Fruit fly (Drosophila melanogaster) whole organism, embryonic: ENCODE data around the gene CG2641.
A peak's percentile ranks its signal among the peaks of the same experiment; 100 is the strongest.

Experiments
- BEAF-32 ChIP-seq: fragments of 200-800 bp; sonication (Bioruptor generic); optimal IDR thresholded peaks from 3 replicates; lab custom pipeline; 2017; ENCODE audit warnings: missing biosample characterization, missing genetic modification characterization, mild to moderate bottlenecking, moderate library complexity, missing genetic modification reagents
- Bteb2 ChIP-seq: fragments of 200-800 bp; sonication (Bioruptor generic); optimal IDR thresholded peaks from 2 replicates; lab custom pipeline; 2016; ENCODE audit warnings: missing biosample characterization, missing genetic modification characterization
- CG1024 ChIP-seq: fragments of 200-800 bp; sonication (Bioruptor generic); IDR thresholded peaks from 2 replicates; pipeline ENCODE4 v1.3.6; 2022; ENCODE audit warnings: missing biosample characterization, missing genetic modification characterization
- CG10321 ChIP-seq: fragments of 200-800 bp; sonication (Bioruptor generic); IDR thresholded peaks from 2 replicates; pipeline ENCODE4 v1.3.6; 2022; ENCODE audit warnings: missing biosample characterization, missing genetic modification characterization
- CG10431 ChIP-seq: fragments of 200-800 bp; sonication (Bioruptor generic); optimal IDR thresholded peaks from 3 replicates; lab custom pipeline; 2018; ENCODE audit warnings: missing biosample characterization, mild to moderate bottlenecking, missing genetic modification characterization
- CG11456 ChIP-seq: fragments of 200-800 bp; sonication (Bioruptor generic); IDR thresholded peaks from 3 replicates; pipeline ENCODE4 v1.3.6; 2022; ENCODE audit warnings: missing biosample characterization, missing genetic modification characterization
- CG11560 ChIP-seq: fragments of 200-800 bp; sonication (Bioruptor generic); IDR thresholded peaks from 3 replicates; pipeline ENCODE4 v1.3.6; 2022; ENCODE audit warnings: missing biosample characterization, missing genetic modification characterization
- CG11696 ChIP-seq: fragments of 200-800 bp; sonication (Bioruptor generic); IDR thresholded peaks from 2 replicates; pipeline ENCODE4 v1.3.6; 2022; ENCODE audit warnings: missing biosample characterization, missing genetic modification characterization
- CG13775 ChIP-seq: fragments of 200-800 bp; sonication (Bioruptor generic); optimal IDR thresholded peaks from 3 replicates; lab custom pipeline; 2017; ENCODE audit warnings: missing biosample characterization, mild to moderate bottlenecking, missing genetic modification characterization
- CG17186 ChIP-seq: fragments of 200-800 bp; sonication (Bioruptor generic); optimal IDR thresholded peaks from 3 replicates; lab custom pipeline; 2017; ENCODE audit warnings: missing biosample characterization, missing genetic modification reagents, missing genetic modification characterization
- CG17612 ChIP-seq: fragments of 200-800 bp; sonication (Bioruptor generic); IDR thresholded peaks from 2 replicates; pipeline ENCODE4 v1.3.6; 2022; ENCODE audit warnings: missing biosample characterization, missing genetic modification characterization
- CG17829 ChIP-seq: fragments of 200-800 bp; optimal IDR thresholded peaks from 2 replicates; lab custom pipeline; 2019; ENCODE audit warnings: missing biosample characterization, mild to moderate bottlenecking, missing genetic modification characterization, moderate library complexity
- CG30020 ChIP-seq: fragments of 200-800 bp; optimal IDR thresholded peaks from 2 replicates; lab custom pipeline; 2019; ENCODE audit warnings: missing biosample characterization, mild to moderate bottlenecking, missing genetic modification characterization, moderate library complexity
- CG33213 ChIP-seq: fragments of 200-800 bp; sonication (Bioruptor generic); optimal IDR thresholded peaks from 3 replicates; lab custom pipeline; 2016; ENCODE audit warnings: missing biosample characterization, missing genetic modification characterization
- CG33557 ChIP-seq: fragments of 200-800 bp; sonication (Bioruptor generic); optimal IDR thresholded peaks from 2 replicates; lab custom pipeline; 2019; ENCODE audit warnings: missing biosample characterization, mild to moderate bottlenecking, missing genetic modification characterization, moderate library complexity
- CG4404 ChIP-seq: fragments of 200-800 bp; sonication (Bioruptor generic); IDR thresholded peaks from 2 replicates; pipeline ENCODE4 v1.3.6; 2022; ENCODE audit warnings: missing biosample characterization, missing genetic modification characterization
- CG6854 ChIP-seq: fragments of 200-800 bp; sonication (Bioruptor generic); optimal IDR thresholded peaks from 3 replicates; lab custom pipeline; 2017; ENCODE audit warnings: missing biosample characterization, mild to moderate bottlenecking, missing genetic modification characterization
- CG8089 ChIP-seq: fragments of 200-800 bp; sonication (Bioruptor generic); optimal IDR thresholded peaks from 3 replicates; lab custom pipeline; 2016; ENCODE audit warnings: missing biosample characterization, missing genetic modification characterization
- CG8359 ChIP-seq: fragments of 200-800 bp; sonication (Bioruptor generic); optimal IDR thresholded peaks from 2 replicates; lab custom pipeline; 2017; ENCODE audit warnings: missing biosample characterization, mild to moderate bottlenecking, missing genetic modification characterization, borderline replicate concordance
- CoRest ChIP-seq: fragments of 200-800 bp; sonication (Bioruptor generic); optimal IDR thresholded peaks from 3 replicates; lab custom pipeline; 2018; ENCODE audit warnings: missing biosample characterization, mild to moderate bottlenecking, missing genetic modification characterization, moderate library complexity
- Elba2 ChIP-seq: fragments of 200-800 bp; sonication (Bioruptor generic); optimal IDR thresholded peaks from 3 replicates; lab custom pipeline; 2016; ENCODE audit warnings: missing biosample characterization, missing genetic modification characterization
- Gsc ChIP-seq: fragments of 200-800 bp; sonication (Bioruptor generic); IDR thresholded peaks from 2 replicates; pipeline ENCODE4 v1.3.6; 2022; ENCODE audit warnings: missing biosample characterization, missing genetic modification characterization
- HLH4C ChIP-seq: fragments of 200-800 bp; sonication (Bioruptor generic); IDR thresholded peaks from 3 replicates; pipeline ENCODE4 v1.3.6; 2022; ENCODE audit warnings: missing biosample characterization, missing genetic modification characterization; ENCODE audit not compliant: partially characterized antibody
- Hey ChIP-seq: fragments of 200-800 bp; sonication (Bioruptor generic); optimal IDR thresholded peaks from 3 replicates; lab custom pipeline; 2018; ENCODE audit warnings: missing biosample characterization, mild to moderate bottlenecking, missing genetic modification characterization
- HmgZ ChIP-seq: fragments of 200-800 bp; sonication (Bioruptor generic); optimal IDR thresholded peaks from 2 replicates; lab custom pipeline; 2018; ENCODE audit warnings: missing biosample characterization, mild to moderate bottlenecking, missing genetic modification characterization
- Hr39 ChIP-seq: fragments of >200 bp; optimal IDR thresholded peaks from 2 replicates; lab custom pipeline; 2017
- Hr51 ChIP-seq, 2 experiments: fragments of 200-800 bp; sonication (Bioruptor generic); optimal IDR thresholded peaks; 2 replicates in 1 of 2; 3 replicates in 1 of 2; lab custom pipeline; 2016 to 2018; ENCODE audit warnings: missing biosample characterization in 2 of 2, missing genetic modification characterization in 2 of 2, mild to moderate bottlenecking in 1 of 2, moderate library complexity in 1 of 2
- Ptx1 ChIP-seq: fragments of 200-800 bp; sonication (Bioruptor generic); IDR thresholded peaks from 2 replicates; pipeline ENCODE4 v1.3.6; 2022; ENCODE audit warnings: missing biosample characterization, missing genetic modification characterization
- Side ChIP-seq: fragments of 200-800 bp; sonication (Bioruptor generic); optimal IDR thresholded peaks from 2 replicates; lab custom pipeline; 2016; ENCODE audit warnings: missing biosample characterization, missing genetic modification characterization
- TFAM ChIP-seq: fragments of 200-800 bp; sonication (Bioruptor generic); optimal IDR thresholded peaks from 2 replicates; lab custom pipeline; 2017; ENCODE audit warnings: missing biosample characterization, missing genetic modification characterization, inconsistent platforms
- Xbp1 ChIP-seq: fragments of 200-800 bp; sonication (Bioruptor generic); optimal IDR thresholded peaks from 3 replicates; lab custom pipeline; 2016; ENCODE audit warnings: missing biosample characterization, mild to moderate bottlenecking, missing genetic modification characterization
- cwo ChIP-seq: fragments of 200-800 bp; sonication (Bioruptor generic); optimal IDR thresholded peaks from 3 replicates; lab custom pipeline; 2017; ENCODE audit warnings: missing biosample characterization, missing genetic modification characterization, mild to moderate bottlenecking, moderate library complexity, missing genetic modification reagents
- dmrt11E ChIP-seq: fragments of 200-800 bp; sonication (Bioruptor generic); optimal IDR thresholded peaks from 3 replicates; lab custom pipeline; 2018; ENCODE audit warnings: missing biosample characterization, mild to moderate bottlenecking, missing genetic modification characterization, moderate library complexity
- eyg ChIP-seq: fragments of 200-800 bp; sonication (Bioruptor generic); optimal IDR thresholded peaks from 3 replicates; lab custom pipeline; 2016; ENCODE audit warnings: missing biosample characterization, missing genetic modification characterization
- klu ChIP-seq: fragments of 200-800 bp; sonication (Bioruptor generic); IDR thresholded peaks from 2 replicates; pipeline ENCODE4 v1.3.6; 2022; ENCODE audit warnings: missing biosample characterization, missing genetic modification characterization
- lbe ChIP-seq: fragments of 200-800 bp; sonication (Bioruptor generic); optimal IDR thresholded peaks from 2 replicates; lab custom pipeline; 2016; ENCODE audit warnings: missing biosample characterization, mild to moderate bottlenecking, missing genetic modification characterization
- lola ChIP-seq, 3 experiments: fragments of >200 bp in 2 of 3; fragments of 200-800 bp in 1 of 3; sonication (Bioruptor generic) in 1 of 3; optimal IDR thresholded peaks; 2 replicates each; lab custom pipeline; 2017 to 2019; ENCODE audit warnings: missing biosample characterization in 3 of 3, missing genetic modification characterization in 3 of 3, mild to moderate bottlenecking in 1 of 3, moderate library complexity in 1 of 3
- nerfin-2 ChIP-seq: fragments of 200-800 bp; sonication (Bioruptor generic); IDR thresholded peaks from 2 replicates; pipeline ENCODE4 v1.3.6; 2022; ENCODE audit warnings: missing biosample characterization, missing genetic modification characterization; ENCODE audit not compliant: partially characterized antibody
- onecut ChIP-seq: fragments of 200-800 bp; sonication (Bioruptor generic); IDR thresholded peaks from 2 replicates; pipeline ENCODE4 v1.3.6; 2022; ENCODE audit warnings: missing biosample characterization, missing genetic modification characterization
- pan ChIP-seq, 4 experiments: fragments of >200 bp in 3 of 4; fragments of 200-800 bp in 1 of 4; sonication (Bioruptor generic) in 1 of 4; optimal IDR thresholded peaks in 3 of 4; IDR thresholded peaks in 1 of 4; 2 replicates each; pipeline versions ENCODE4 v1.3.6 to Lab custom; 2017 to 2022; ENCODE audit warnings: missing biosample characterization in 2 of 4, missing genetic modification characterization in 2 of 4, mixed read lengths in 1 of 4
- peb ChIP-seq: fragments of 200-800 bp; sonication (Bioruptor generic); IDR thresholded peaks from 2 replicates; pipeline ENCODE4 v1.3.6; 2022; ENCODE audit warnings: missing biosample characterization, missing genetic modification characterization
- pfk ChIP-seq: fragments of 200-800 bp; sonication (Bioruptor generic); optimal IDR thresholded peaks from 2 replicates; lab custom pipeline; 2018; ENCODE audit warnings: missing biosample characterization, mild to moderate bottlenecking, missing genetic modification characterization, moderate library complexity
- scrt ChIP-seq: fragments of 200-800 bp; sonication (Bioruptor generic); optimal IDR thresholded peaks from 2 replicates; lab custom pipeline; 2018; ENCODE audit warnings: missing biosample characterization, mild to moderate bottlenecking, missing genetic modification characterization, moderate library complexity
- sna ChIP-seq: fragments of 200-800 bp; sonication (Bioruptor generic); IDR thresholded peaks from 2 replicates; pipeline ENCODE4 v1.3.6; 2022; ENCODE audit warnings: missing biosample characterization, missing genetic modification characterization; ENCODE audit not compliant: partially characterized antibody
- sug ChIP-seq: fragments of 200-800 bp; optimal IDR thresholded peaks from 2 replicates; lab custom pipeline; 2019; ENCODE audit warnings: missing biosample characterization, mild to moderate bottlenecking, missing genetic modification characterization, moderate library complexity
- z ChIP-seq: fragments of 200-800 bp; sonication (Bioruptor generic); IDR thresholded peaks from 3 replicates; pipeline ENCODE4 v1.3.6; 2022; ENCODE audit warnings: missing biosample characterization, missing genetic modification characterization
- zf30C ChIP-seq: fragments of 200-800 bp; sonication (Bioruptor generic); optimal IDR thresholded peaks from 3 replicates; lab custom pipeline; 2018; ENCODE audit warnings: missing biosample characterization, mild to moderate bottlenecking, missing genetic modification characterization

The CG2641 gene

dm6 chr3R:7809662-7810621 lies 16.1 kb downstream of the CG2641 start, which contains the start of the genes CG2993 and sgll (continued):
- TF ChIP-seq HLH4C (GFP tag; lab: Robert Waterston, UW): no peak
- peak; percentile 86 for TF ChIP-seq eyg (GFP tag; lab: Kevin White, UChicago)
- TF ChIP-seq CG13775 (GFP tag; lab: Kevin White, UChicago): peak; percentile 72
- peak; percentile 92 for TF ChIP-seq onecut
- TF ChIP-seq sug: peak; percentile 88
- no peak for TF ChIP-seq pan (optimal IDR thresholded peaks at IDR 0.05; lab: Kevin White, UChicago)
- peak in 1 of 2 experiments; percentile 91 for TF ChIP-seq pan (GFP tag; optimal IDR thresholded peaks at IDR 0.05 in 1 of 2, IDR thresholded peaks at IDR 0.05 in 1 of 2)
- peak; percentile 88 for TF ChIP-seq CoRest (tag; lab: Kevin White, UChicago)
- peak; percentile 42 for TF ChIP-seq lbe (GFP tag; lab: Kevin White, UChicago)
- TF ChIP-seq CG1024 (GFP tag; lab: Robert Waterston, UW): peak; percentile 90
- peak; percentile 67 for TF ChIP-seq TFAM (GFP tag; lab: Kevin White, UChicago)
- TF ChIP-seq CG10321 (GFP tag; lab: Robert Waterston, UW): peak; percentile 52; the same call in 1 of the 2 replicates
- TF ChIP-seq CG30020 (tag; lab: Kevin White, UChicago): peak; percentile 24
- TF ChIP-seq CG33557: peak; percentile 66
- TF ChIP-seq Hey (tag; lab: Kevin White, UChicago): peak; percentile 51
- peak; percentile 55; the same call in 2 of the 3 replicates for TF ChIP-seq z (GFP tag; lab: Robert Waterston, UW)
- peak; percentile 86 for TF ChIP-seq cwo (GFP tag; lab: Kevin White, UChicago)
- peak; percentile 69 for TF ChIP-seq Bteb2 (GFP tag; lab: Kevin White, UChicago)
- TF ChIP-seq CG11456 (GFP tag; lab: Robert Waterston, UW): peak; percentile 100
- no peak for TF ChIP-seq CG10431 (GFP tag; lab: Kevin White, UChicago)
- peak; percentile 82 for TF ChIP-seq CG11696 (GFP tag; lab: Robert Waterston, UW)
- peak; percentile 18 for TF ChIP-seq scrt (GFP tag; lab: Kevin White, UChicago)
- peak; percentile 93 for TF ChIP-seq Side (GFP tag; lab: Kevin White, UChicago)
- TF ChIP-seq Ptx1 (GFP tag; lab: Robert Waterston, UW): peak; percentile 96
- TF ChIP-seq CG17829 (tag; lab: Kevin White, UChicago): peak; percentile 92
- TF ChIP-seq CG17612: peak; percentile 84
- TF ChIP-seq Hr39: no peak
- peak; percentile 73 to 93 for TF ChIP-seq Hr51 (GFP tag; optimal IDR thresholded peaks at IDR 0.05; lab: Kevin White, UChicago)
- TF ChIP-seq CG33213: peak; percentile 98
- peak; percentile 75 for TF ChIP-seq zf30C (GFP tag; lab: Kevin White, UChicago)
- TF ChIP-seq pfk (GFP tag; lab: Kevin White, UChicago): peak; percentile 52
- TF ChIP-seq CG6854 (GFP tag; lab: Kevin White, UChicago): peak; percentile 38
- TF ChIP-seq Gsc: peak; percentile 81
- peak; percentile 95 for TF ChIP-seq CG8089 (GFP tag; lab: Kevin White, UChicago)
- no peak for TF ChIP-seq sna (GFP tag; lab: Robert Waterston, UW)
- TF ChIP-seq Xbp1: peak; percentile 98
- TF ChIP-seq nerfin-2 (GFP tag; lab: Robert Waterston, UW): no peak
- no peak for TF ChIP-seq lola (GFP tag; optimal IDR thresholded peaks at IDR 0.05; lab: Kevin White, UChicago)
- peak; percentile 70 for TF ChIP-seq CG17186 (GFP tag; lab: Kevin White, UChicago)
- TF ChIP-seq HmgZ (tag; lab: Kevin White, UChicago): peak; percentile 83
- peak; percentile 87 for TF ChIP-seq CG11560 (tag; lab: Robert Waterston, UW)
- peak; percentile 87 for TF ChIP-seq dmrt11E (tag; lab: Kevin White, UChicago)
- TF ChIP-seq klu (GFP tag; lab: Robert Waterston, UW): peak; percentile 82
- peak; percentile 81 for TF ChIP-seq Elba2
- TF ChIP-seq CG4404: peak; percentile 81
- TF ChIP-seq peb: peak; percentile 85
- peak; percentile 67 for TF ChIP-seq CG8359 (GFP tag; lab: Kevin White, UChicago)
- TF ChIP-seq BEAF-32: peak; percentile 21
